Fruit fly (Drosophila melanogaster) whole organism, adult: ENCODE measurements around the gene CG33301.

Experiments used
- CG33017 ChIP-seq: fragments of 200-800 bp; sonication (Bioruptor generic); optimal IDR thresholded peaks from 2 replicates; lab custom pipeline; 2018; ENCODE audit warnings: missing biosample characterization, mild to moderate bottlenecking, missing genetic modification characterization, moderate library complexity
- CG5204 ChIP-seq: fragments of 200-800 bp; sonication (Bioruptor generic); optimal IDR thresholded peaks from 2 replicates; lab custom pipeline; 2016; ENCODE audit warnings: missing biosample characterization, missing genetic modification characterization
- Clk ChIP-seq: fragments of 200-800 bp; sonication (Bioruptor generic); optimal IDR thresholded peaks from 2 replicates; lab custom pipeline; 2017; ENCODE audit warnings: missing biosample characterization, missing genetic modification characterization
- Crg-1 ChIP-seq: fragments of 200-800 bp; sonication (Bioruptor generic); optimal IDR thresholded peaks from 2 replicates; lab custom pipeline; 2016; ENCODE audit warnings: missing biosample characterization, missing genetic modification characterization
- Hr96 ChIP-seq: fragments of 200-800 bp; sonication (Bioruptor generic); optimal IDR thresholded peaks from 2 replicates; lab custom pipeline; 2016; ENCODE audit warnings: missing biosample characterization, missing genetic modification characterization
- Mnt ChIP-seq: fragments of 200-800 bp; sonication (Bioruptor generic); optimal IDR thresholded peaks from 2 replicates; lab custom pipeline; 2016; ENCODE audit warnings: missing biosample characterization, mild to moderate bottlenecking, missing genetic modification characterization
- cic ChIP-seq: fragments of 200-800 bp; sonication (Bioruptor generic); optimal IDR thresholded peaks from 2 replicates; lab custom pipeline; 2017; ENCODE audit warnings: missing biosample characterization, mild to moderate bottlenecking, missing genetic modification characterization, moderate library complexity
- kay ChIP-seq: fragments of 200-800 bp; sonication (Bioruptor generic); peaks from one replicate; lab custom pipeline; 2016; ENCODE audit warnings: missing biosample characterization, missing genetic modification characterization, borderline replicate concordance
- ovo ChIP-seq: fragments of 200-800 bp; sonication (Bioruptor generic); optimal IDR thresholded peaks from 2 replicates; lab custom pipeline; 2016; ENCODE audit warnings: missing biosample characterization, missing genetic modification characterization
- pad ChIP-seq: fragments of 200-800 bp; sonication (Bioruptor generic); optimal IDR thresholded peaks from 3 replicates; lab custom pipeline; 2017; ENCODE audit warnings: missing biosample characterization, missing genetic modification characterization, mild to moderate bottlenecking, moderate library complexity, missing genetic modification reagents
- tj ChIP-seq: fragments of 200-800 bp; sonication (Bioruptor generic); optimal IDR thresholded peaks from 3 replicates; lab custom pipeline; 2017; ENCODE audit warnings: missing biosample characterization, mild to moderate bottlenecking, missing genetic modification characterization, moderate library complexity

dm6 chr2L:10002408-10003358, 46.7 kb upstream of the CG33301 start, which contains the start of the genes CG31875 and SoYb:
- TF ChIP-seq Crg-1 (GFP tag; lab: Kevin White, UChicago): no peak
- TF ChIP-seq CG33017 (tag; lab: Kevin White, UChicago): no peak
- peak; percentile 5 for TF ChIP-seq kay (GFP tag; lab: Kevin White, UChicago)
- no peak for TF ChIP-seq Mnt (GFP tag; lab: Kevin White, UChicago)
- TF ChIP-seq pad: no peak
- no peak for TF ChIP-seq Clk (GFP tag; lab: Kevin White, UChicago)
- TF ChIP-seq CG5204 (GFP tag; lab: Kevin White, UChicago): no peak
- TF ChIP-seq Hr96 (GFP tag; lab: Kevin White, UChicago): no peak
- TF ChIP-seq cic (GFP tag; lab: Kevin White, UChicago): no peak
- TF ChIP-seq ovo (GFP tag; lab: Kevin White, UChicago): no peak
- TF ChIP-seq tj: peak; percentile 94
